Worm (Caenorhabditis elegans): ENCODE results near the gene tbc-19.
A peak's percentile ranks its signal among the peaks of the same experiment; 100 is the strongest.

tbc-19 gene

DNA sequence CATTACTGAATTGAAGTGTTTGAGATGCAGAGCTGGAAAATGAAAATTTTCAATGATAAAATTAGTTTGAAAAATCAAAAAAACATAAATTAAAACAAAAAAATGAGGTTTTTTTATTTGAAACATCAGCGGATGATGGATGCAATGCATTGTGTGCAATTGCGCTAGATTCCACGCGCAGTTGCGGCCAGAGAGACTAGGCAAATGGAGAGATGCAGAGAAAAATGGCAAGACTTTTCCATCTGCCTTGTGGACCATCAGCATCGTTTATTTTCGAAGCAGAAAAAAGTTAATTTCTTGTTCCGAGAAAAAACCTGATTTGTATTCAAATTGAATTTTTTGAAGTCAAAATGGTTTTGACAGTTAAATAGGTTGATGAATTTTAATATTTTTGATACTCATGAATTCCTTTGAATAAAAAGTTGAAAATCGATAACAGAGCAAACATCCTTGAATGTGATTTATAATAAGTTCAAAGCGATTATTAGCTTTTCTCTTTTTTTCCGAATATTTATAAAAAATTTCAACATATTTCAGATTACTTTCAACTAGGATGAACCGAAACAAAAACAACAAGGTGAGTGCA lies 16.4 kb downstream of the tbc-19 start, which contains the start of the genes C31E10.5 and C31E10.6:
C31E10.5 (minus strand) TSS at position 32 of the 586 bp plus-strand sequence.
C31E10.6 (plus strand) TSS at position 536 of the 586 bp plus-strand sequence.
- TF ChIP-seq aly-2 (tag; optimal IDR thresholded peaks at IDR 0.05) (no peak), ceh-16 (tag; optimal IDR thresholded peaks at IDR 0.05) (no peak), nhr-67 (tag; optimal IDR thresholded peaks at IDR 0.05) (no peak), lin-39 (tag; optimal IDR thresholded peaks at IDR 0.05) (peak; percentile 22), elt-1 (tag; optimal IDR thresholded peaks at IDR 0.05) (no peak), fkh-10 (GFP tag; optimal IDR thresholded peaks at IDR 0.05) (no peak), hmg-11 (tag; optimal IDR thresholded peaks at IDR 0.05) (peak; percentile 79), fos-1 (tag; optimal IDR thresholded peaks at IDR 0.05) (no peak), nhr-23 (tag; optimal IDR thresholded peaks at IDR 0.05) (peak; percentile 9), jun-1 (tag; optimal IDR thresholded peaks at IDR 0.05) (no peak), nhr-25 (tag; optimal IDR thresholded peaks at IDR 0.05) (peak; percentile 31), snpc-4 (tag; optimal IDR thresholded peaks at IDR 0.05) (peak; percentile 10), pha-4 (tag; optimal IDR thresholded peaks at IDR 0.05) (peak; percentile 66), nhr-12 (tag; optimal IDR thresholded peaks at IDR 0.05) (no peak), nhr-43 (tag; optimal IDR thresholded peaks at IDR 0.05; ENCODE audit: poor library complexity, severe bottlenecking) (no peak), elt-2 (tag; optimal IDR thresholded peaks at IDR 0.05) (peak; percentile 11), ama-1 (optimal IDR thresholded peaks at IDR 0.05) (no peak), fkh-2 (tag; optimal IDR thresholded peaks at IDR 0.05) (no peak), nhr-28 (tag; optimal IDR thresholded peaks at IDR 0.05) (no peak), lin-15B (tag; optimal IDR thresholded peaks at IDR 0.05) (peak; percentile 24), ceh-82 (tag; optimal IDR thresholded peaks at IDR 0.05) (no peak), R02D3.7 (tag; optimal IDR thresholded peaks at IDR 0.05) (no peak), lsy-12 (tag; optimal IDR thresholded peaks at IDR 0.05) (no peak), nhr-77 (tag; optimal IDR thresholded peaks at IDR 0.05) (no peak), elt-3 (tag; optimal IDR thresholded peaks at IDR 0.05) (no peak), skn-1 (tag; optimal IDR thresholded peaks at IDR 0.05) (no peak)

ce11 chrX:13990680-13991079 lies 21.6 kb downstream of the tbc-19 start, which contains the start of gene C31E10.11:
C31E10.11 (minus strand) TSS chrX:13990780.
- TF ChIP-seq nhr-23 (tag; optimal IDR thresholded peaks at IDR 0.05): no peak
- TF ChIP-seq ceh-82 (tag; optimal IDR thresholded peaks at IDR 0.05): no peak
- no peak for TF ChIP-seq nhr-237 (tag; optimal IDR thresholded peaks at IDR 0.05)
- TF ChIP-seq nhr-28 (tag; optimal IDR thresholded peaks at IDR 0.05): no peak
- TF ChIP-seq tbx-2 (tag; optimal IDR thresholded peaks at IDR 0.05): no peak
- TF ChIP-seq nhr-77 (tag; optimal IDR thresholded peaks at IDR 0.05): no peak
- no peak for TF ChIP-seq daf-12 (tag; optimal IDR thresholded peaks at IDR 0.05)
- no peak for TF ChIP-seq nhr-76 (tag; optimal IDR thresholded peaks at IDR 0.05)
- TF ChIP-seq jun-1 (tag; optimal IDR thresholded peaks at IDR 0.05): no peak

ce11 chrX:13986307-13986706 lies 26.0 kb downstream of the tbc-19 start, which contains the start of gene irld-24:
irld-24 (plus strand) TSS chrX:13986607.
- TF ChIP-seq ceh-9 (tag; optimal IDR thresholded peaks at IDR 0.05) (no peak), nhr-28 (tag; optimal IDR thresholded peaks at IDR 0.05) (no peak), hmg-11 (tag; optimal IDR thresholded peaks at IDR 0.05) (no peak), nhr-25 (tag; optimal IDR thresholded peaks at IDR 0.05) (no peak), pqm-1 (tag; optimal IDR thresholded peaks at IDR 0.05) (no peak), nhr-67 (tag; optimal IDR thresholded peaks at IDR 0.05) (no peak), elt-1 (tag; optimal IDR thresholded peaks at IDR 0.05) (no peak), unc-39 (tag; optimal IDR thresholded peaks at IDR 0.05) (no peak), nhr-23 (tag; optimal IDR thresholded peaks at IDR 0.05) (no peak), nhr-12 (tag; optimal IDR thresholded peaks at IDR 0.05) (no peak), nhr-11 (tag; optimal IDR thresholded peaks at IDR 0.05) (no peak), ceh-82 (tag; optimal IDR thresholded peaks at IDR 0.05) (no peak), tbx-2 (tag; optimal IDR thresholded peaks at IDR 0.05) (no peak), eor-1 (tag; optimal IDR thresholded peaks at IDR 0.05) (no peak), ztf-11 (tag; optimal IDR thresholded peaks at IDR 0.05) (no peak), skn-1 (tag; optimal IDR thresholded peaks at IDR 0.05) (no peak), daf-12 (tag; optimal IDR thresholded peaks at IDR 0.05) (no peak), aly-2 (tag; optimal IDR thresholded peaks at IDR 0.05) (no peak)

- peak; percentile 64 for TF ChIP-seq elt-2 (tag; optimal IDR thresholded peaks at IDR 0.05)
Measured at ce11 chrX:13980417-13980816, 31.9 kb downstream of the tbc-19 start, which contains the start of gene arrd-24. arrd-24 (minus strand) TSS chrX:13980517.
